Worm (Caenorhabditis elegans) whole organism, L4 larva: ENCODE results near the gene Y66H1A.5.

Experiments
- D1046.2 ChIP-seq: fragments of 200-800 bp; sonication (Bioruptor generic); IDR thresholded peaks from 2 replicates; pipeline ENCODE4 v1.3.6; 2022; ENCODE audit warnings: missing genetic modification characterization, missing compliant biosample characterization
- F10B5.3 ChIP-seq: sonication (generic microtip); optimal IDR thresholded peaks from 2 replicates; lab custom pipeline; 2016; ENCODE audit warnings: mild to moderate bottlenecking, missing genetic modification characterization, missing compliant biosample characterization
- T20F7.1 ChIP-seq: fragments of 200-800 bp; sonication (Bioruptor generic); optimal IDR thresholded peaks from 2 replicates; lab custom pipeline; 2018; ENCODE audit warnings: mild to moderate bottlenecking, missing genetic modification characterization, missing compliant biosample characterization
- Y5F2A.4 ChIP-seq: fragments of 200-800 bp; sonication (Bioruptor generic); optimal IDR thresholded peaks from 2 replicates; lab custom pipeline; 2018; ENCODE audit warnings: mild to moderate bottlenecking, missing genetic modification characterization, missing compliant biosample characterization
- ZK546.5 ChIP-seq, 2 experiments: sonication (generic microtip); optimal IDR thresholded peaks; 2 replicates each; lab custom pipeline; 2017; ENCODE audit warnings: missing biosample characterization in 2 of 2, missing genetic modification characterization in 2 of 2
- aha-1 ChIP-seq: fragments of 150-350 bp; peaks from one replicate; lab custom pipeline; 2014; ENCODE audit warnings: missing biosample characterization, missing genetic modification characterization
- ama-1 ChIP-seq: fragments of 150-350 bp; optimal IDR thresholded peaks from 2 replicates; lab custom pipeline; 2014; ENCODE audit warnings: inconsistent platforms, mixed read lengths
- cey-2 ChIP-seq: sonication (generic microtip); optimal IDR thresholded peaks from 3 replicates; lab custom pipeline; 2017; ENCODE audit warnings: missing genetic modification characterization, mild to moderate bottlenecking, missing compliant biosample characterization, antibody characterized with exemption, borderline replicate concordance; ENCODE audit not compliant: insufficient read depth
- dpl-1 ChIP-seq: fragments of 150-350 bp; optimal IDR thresholded peaks from 2 replicates; lab custom pipeline; 2014; ENCODE audit warnings: missing biosample characterization, missing genetic modification reagents, missing genetic modification characterization
- dve-1 ChIP-seq: sonication (generic microtip); optimal IDR thresholded peaks from 2 replicates; lab custom pipeline; 2017; ENCODE audit warnings: antibody characterized with exemption, mild to moderate bottlenecking, missing genetic modification characterization, missing compliant biosample characterization; ENCODE audit not compliant: insufficient read depth
- egl-43 ChIP-seq: fragments of 200-800 bp; sonication (Bioruptor generic); IDR thresholded peaks from 2 replicates; pipeline ENCODE4 v1.3.6; 2022; ENCODE audit warnings: missing genetic modification reagents, missing genetic modification characterization, missing compliant biosample characterization
- fkh-10 ChIP-seq: fragments of 150-350 bp; optimal IDR thresholded peaks from 2 replicates; lab custom pipeline; 2014; ENCODE audit warnings: missing biosample characterization, missing genetic modification reagents, missing genetic modification characterization
- lim-7 ChIP-seq: fragments of 200-800 bp; sonication (Bioruptor generic); IDR thresholded peaks from 2 replicates; pipeline ENCODE4 v1.3.6; 2022; ENCODE audit warnings: missing genetic modification characterization, missing compliant biosample characterization
- lin-13 ChIP-seq: fragments of 150-350 bp; optimal IDR thresholded peaks from 2 replicates; lab custom pipeline; 2014; ENCODE audit warnings: missing biosample characterization, missing genetic modification reagents, missing genetic modification characterization
- lin-29 ChIP-seq: fragments of 200-800 bp; sonication (Bioruptor generic); IDR thresholded peaks from 2 replicates; pipeline ENCODE4 v1.3.6; 2022; ENCODE audit warnings: missing genetic modification reagents, missing genetic modification characterization, missing compliant biosample characterization
- lin-38 ChIP-seq: fragments of 200-800 bp; sonication (Bioruptor generic); IDR thresholded peaks from 2 replicates; pipeline ENCODE4 v1.3.6; 2022; ENCODE audit warnings: missing genetic modification reagents, missing genetic modification characterization, missing compliant biosample characterization
- lsy-2 ChIP-seq, 2 experiments: fragments of 150-350 bp in 1 of 2; sonication (generic microtip) in 1 of 2; optimal IDR thresholded peaks; 2 replicates each; lab custom pipeline; 2014 to 2017; ENCODE audit warnings: missing biosample characterization in 2 of 2, missing genetic modification characterization in 2 of 2
- madf-5 ChIP-seq, 2 experiments: fragments of 200-800 bp; sonication (Bioruptor generic); IDR thresholded peaks; 2 replicates each; pipeline ENCODE4 v1.3.6; 2022; ENCODE audit warnings: missing compliant biosample characterization in 2 of 2, missing genetic modification characterization in 2 of 2
- madf-9 ChIP-seq: fragments of 200-800 bp; sonication (Bioruptor generic); conservative IDR thresholded peaks from 2 replicates; pipeline ENCODE4 v1.3.6; 2022; ENCODE audit warnings: missing genetic modification reagents, missing genetic modification characterization, missing compliant biosample characterization
- mdl-1 ChIP-seq, 2 experiments: fragments of 150-350 bp in 1 of 2; sonication (generic microtip) in 1 of 2; optimal IDR thresholded peaks; 2 replicates each; lab custom pipeline; 2014 to 2017; ENCODE audit warnings: missing biosample characterization in 2 of 2, missing genetic modification characterization in 2 of 2
- mep-1 ChIP-seq: fragments of 150-350 bp; sonication (generic microtip); optimal IDR thresholded peaks from 3 replicates; lab custom pipeline; 2014; ENCODE audit warnings: missing biosample characterization, missing genetic modification characterization
- mes-2 ChIP-seq: sonication (generic microtip); optimal IDR thresholded peaks from 2 replicates; lab custom pipeline; 2016; ENCODE audit warnings: missing genotype, mild to moderate bottlenecking, missing genetic modification characterization, missing compliant biosample characterization; ENCODE audit not compliant: poor library complexity, severe bottlenecking
- nhr-41 ChIP-seq: fragments of 200-800 bp; sonication (Bioruptor generic); IDR thresholded peaks from 2 replicates; pipeline ENCODE4 v1.3.6; 2022; ENCODE audit warnings: missing genetic modification reagents, missing genetic modification characterization, missing compliant biosample characterization
- pha-4 ChIP-seq, 2 experiments: fragments of 150-350 bp in 1 of 2; fragments of 200-800 bp in 1 of 2; sonication (Bioruptor generic) in 1 of 2; IDR thresholded peaks in 1 of 2; optimal IDR thresholded peaks in 1 of 2; 2 replicates each; pipeline versions ENCODE4 v1.3.6 to Lab custom; 2014 to 2022; ENCODE audit warnings: missing genetic modification characterization in 2 of 2, missing genetic modification reagents in 2 of 2, missing biosample characterization in 1 of 2, missing compliant biosample characterization in 1 of 2
- rbr-2 ChIP-seq: sonication (generic microtip); optimal IDR thresholded peaks from 2 replicates; lab custom pipeline; 2016; ENCODE audit warnings: missing genotype, missing genetic modification characterization, missing compliant biosample characterization
- skn-1 ChIP-seq: fragments of 150-350 bp; optimal IDR thresholded peaks from 2 replicates; lab custom pipeline; 2014; ENCODE audit warnings: missing biosample characterization, missing genetic modification characterization
- snpc-1.2 ChIP-seq: fragments of 200-800 bp; sonication (Bioruptor generic); IDR thresholded peaks from 2 replicates; pipeline ENCODE4 v1.3.6; 2022; ENCODE audit warnings: missing genetic modification reagents, missing genetic modification characterization, missing compliant biosample characterization
- tag-97 ChIP-seq: fragments of 200-800 bp; sonication (Bioruptor generic); IDR thresholded peaks from 2 replicates; pipeline ENCODE4 v1.3.6; 2022; ENCODE audit warnings: missing genetic modification characterization, missing compliant biosample characterization
- unc-130 ChIP-seq: sonication (generic microtip); optimal IDR thresholded peaks from 2 replicates; lab custom pipeline; 2016; ENCODE audit warnings: missing genetic modification reagents, missing genetic modification characterization, missing compliant biosample characterization
- unc-62 ChIP-seq, 3 experiments: fragments of 150-350 bp in 1 of 3; sonication (generic microtip); optimal IDR thresholded peaks in 2 of 3; peaks in 1 of 3; 1 replicate in 1 of 3; 2 replicates in 2 of 3; lab custom pipeline; 2014 to 2017; ENCODE audit warnings: missing biosample characterization in 3 of 3, missing genetic modification characterization in 3 of 3, missing genetic modification reagents in 3 of 3, missing genotype in 1 of 3
- zag-1 ChIP-seq: fragments of 150-350 bp; optimal IDR thresholded peaks from 2 replicates; lab custom pipeline; 2014; ENCODE audit warnings: missing biosample characterization, missing genetic modification characterization
- zfp-2 ChIP-seq: sonication (generic microtip); optimal IDR thresholded peaks from 2 replicates; lab custom pipeline; 2016; ENCODE audit warnings: mild to moderate bottlenecking, missing genetic modification characterization, missing compliant biosample characterization
- zfp-3 ChIP-seq: fragments of 200-800 bp; sonication (Bioruptor generic); conservative IDR thresholded peaks from 2 replicates; pipeline ENCODE4 v1.3.6; 2022; ENCODE audit warnings: missing genetic modification reagents, missing genetic modification characterization, missing compliant biosample characterization
- zip-11 ChIP-seq: fragments of 200-800 bp; sonication (Bioruptor generic); IDR thresholded peaks from 2 replicates; pipeline ENCODE4 v1.3.6; 2022; ENCODE audit warnings: missing genetic modification characterization, missing compliant biosample characterization

The Y66H1A.5 gene

ce11 chrIV:425546-425945, 3.4 kb downstream of the Y66H1A.5 start:
- TF ChIP-seq lin-29 (GFP tag; lab: Robert Waterston, UW): no peak
- TF ChIP-seq lim-7 (GFP tag; lab: Robert Waterston, UW): no peak
- peak; percentile 64 for TF ChIP-seq aha-1
- TF ChIP-seq dve-1: peak; percentile 1
- peak; percentile 55 for TF ChIP-seq mep-1 (tag; lab: Kevin White, UChicago)
- no peak for TF ChIP-seq pha-4 (GFP tag; IDR thresholded peaks at IDR 0.05; lab: Robert Waterston, UW)
- no peak for TF ChIP-seq pha-4 (tag; optimal IDR thresholded peaks at IDR 0.05; lab: Kevin White, UChicago)
- peak; percentile 25 for TF ChIP-seq ama-1
- peak; percentile 38 for TF ChIP-seq lin-13 (GFP tag; lab: Kevin White, UChicago)
- peak; percentile 5 for TF ChIP-seq unc-130 (GFP tag; lab: Kevin White, UChicago)
- no peak for TF ChIP-seq zfp-3 (GFP tag; lab: Robert Waterston, UW)
- peak; percentile 54 for TF ChIP-seq lin-38
- TF ChIP-seq rbr-2: no peak
- TF ChIP-seq dpl-1 (GFP tag; lab: Kevin White, UChicago): peak; percentile 67
- TF ChIP-seq lsy-2 (tag; optimal IDR thresholded peaks at IDR 0.05; lab: Kevin White, UChicago): peak in 1 of 2 experiments; percentile 75
- no peak for TF ChIP-seq zfp-2 (tag; lab: Kevin White, UChicago)
- peak; percentile 71 for TF ChIP-seq mes-2 (tag; lab: Kevin White, UChicago)
- no peak for TF ChIP-seq Y5F2A.4 (GFP tag; lab: Kevin White, UChicago)
- no peak for TF ChIP-seq mdl-1 (tag; optimal IDR thresholded peaks at IDR 0.05; lab: Kevin White, UChicago)
- TF ChIP-seq, all 104 proteins: peak for 10

DNA sequence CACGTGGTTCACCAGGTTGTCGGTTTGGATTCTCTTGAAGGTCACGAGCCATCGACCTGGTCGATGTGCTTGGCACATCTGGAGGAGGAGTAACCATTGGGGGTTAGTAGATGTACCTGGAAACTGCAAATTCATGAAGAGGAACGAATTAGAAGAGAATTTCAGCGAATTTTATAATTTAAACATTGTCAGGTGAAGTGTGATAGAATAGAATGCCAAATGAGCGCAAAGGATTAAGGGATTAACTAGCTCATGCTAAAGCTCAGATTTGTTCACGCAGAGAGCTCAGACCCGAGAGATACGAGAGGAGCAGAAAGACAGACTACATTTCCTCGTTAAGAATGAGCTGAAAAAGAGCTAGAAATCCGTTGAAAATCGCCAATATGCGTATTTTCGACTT, 3.9 kb downstream of the Y66H1A.5 start, which contains the start of gene daf-18:
Gene daf-18, minus strand, starts transcription at position 126 of the 400 bp plus-strand sequence.
- TF ChIP-seq nhr-41 (GFP tag; lab: Robert Waterston, UW) (no peak), skn-1 (tag; lab: Kevin White, UChicago) (no peak), zag-1 (tag; lab: Kevin White, UChicago) (no peak), dve-1 (no peak), mes-2 (tag; lab: Kevin White, UChicago) (no peak), cey-2 (no peak), mdl-1 (tag; optimal IDR thresholded peaks at IDR 0.05; lab: Kevin White, UChicago) (no peak), ZK546.5 (tag; optimal IDR thresholded peaks at IDR 0.05; lab: Kevin White, UChicago) (no peak), lsy-2 (tag; optimal IDR thresholded peaks at IDR 0.05; lab: Kevin White, UChicago) (no peak), pha-4 (GFP tag; IDR thresholded peaks at IDR 0.05; lab: Robert Waterston, UW) (no peak), pha-4 (tag; optimal IDR thresholded peaks at IDR 0.05; lab: Kevin White, UChicago) (no peak), snpc-1.2 (no peak), madf-9 (GFP tag; lab: Robert Waterston, UW) (no peak), zip-11 (no peak), T20F7.1 (GFP tag; lab: Kevin White, UChicago) (no peak), F10B5.3 (no peak), madf-5 (GFP tag; IDR thresholded peaks at IDR 0.05; lab: Robert Waterston, UW) (no peak), tag-97 (GFP tag; lab: Robert Waterston, UW) (no peak)

ce11 chrIV:422112-422511, 6.8 kb downstream of the Y66H1A.5 start:
- TF ChIP-seq D1046.2 (GFP tag; lab: Robert Waterston, UW) (no peak), unc-62 (GFP tag; optimal IDR thresholded peaks at IDR 0.05 in 1 of 2; lab: Kevin White, UChicago) (peak in 1 of 2 experiments; percentile 19), unc-62 (tag; optimal IDR thresholded peaks at IDR 0.05; lab: Kevin White, UChicago) (no peak), nhr-41 (GFP tag; lab: Robert Waterston, UW) (no peak), aha-1 (peak; percentile 93)

- TF ChIP-seq egl-43 (0 out of 2 replicates have a peak, but pooled peaks have one; percentile 38), lin-29 (GFP tag; lab: Robert Waterston, UW) (no peak), fkh-10 (GFP tag; lab: Kevin White, UChicago) (no peak)
Measured at ce11 chrIV:420686-421085, 8.2 kb downstream of the Y66H1A.5 start.
